Worm (Caenorhabditis elegans): ENCODE measurements around the gene dmsr-8.

Gene dmsr-8

DNA sequence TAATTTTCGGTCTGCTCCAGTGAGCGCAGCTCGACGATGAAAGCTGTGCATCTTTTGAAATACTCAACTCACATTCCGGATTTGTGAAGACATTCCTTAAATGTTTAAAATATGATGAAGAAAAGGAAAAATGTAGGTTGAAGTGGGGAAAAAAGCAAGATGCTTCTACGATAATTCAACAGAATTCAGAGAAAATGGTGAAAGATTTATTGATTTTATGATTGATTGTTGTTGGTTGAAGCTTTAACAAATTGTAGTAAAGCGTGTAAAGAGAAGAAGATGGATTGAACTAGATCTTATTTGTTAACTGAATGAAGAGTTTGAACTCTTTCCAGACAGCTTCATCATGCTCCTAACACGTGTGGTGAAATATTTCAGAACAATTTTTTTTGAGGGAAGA is 24.2 kb downstream of the dmsr-8 start, which contains the start of gene ncx-5:
ncx-5 (minus strand) TSS at position 101 of the 400 bp plus-strand sequence.
- TF ChIP-seq F13H6.1 (tag; optimal IDR thresholded peaks at IDR 0.05) (no peak), ZK546.5 (tag; optimal IDR thresholded peaks at IDR 0.05) (no peak), sem-4 (tag; optimal IDR thresholded peaks at IDR 0.05) (no peak), ceh-82 (tag; optimal IDR thresholded peaks at IDR 0.05) (no peak), elt-1 (tag; optimal IDR thresholded peaks at IDR 0.05) (no peak), elt-3 (tag; optimal IDR thresholded peaks at IDR 0.05) (no peak), nhr-129 (tag; optimal IDR thresholded peaks at IDR 0.05) (no peak), mab-5 (tag; optimal IDR thresholded peaks at IDR 0.05) (no peak), zag-1 (tag; optimal IDR thresholded peaks at IDR 0.05) (no peak), nhr-10 (tag; optimal IDR thresholded peaks at IDR 0.05) (no peak), unc-62 (GFP tag; optimal IDR thresholded peaks at IDR 0.05) (no peak), ama-1 (optimal IDR thresholded peaks at IDR 0.05) (no peak), lsy-2 (tag; optimal IDR thresholded peaks at IDR 0.05) (no peak), nhr-23 (tag; optimal IDR thresholded peaks at IDR 0.05) (no peak), ceh-16 (tag; optimal IDR thresholded peaks at IDR 0.05) (no peak)

DNA sequence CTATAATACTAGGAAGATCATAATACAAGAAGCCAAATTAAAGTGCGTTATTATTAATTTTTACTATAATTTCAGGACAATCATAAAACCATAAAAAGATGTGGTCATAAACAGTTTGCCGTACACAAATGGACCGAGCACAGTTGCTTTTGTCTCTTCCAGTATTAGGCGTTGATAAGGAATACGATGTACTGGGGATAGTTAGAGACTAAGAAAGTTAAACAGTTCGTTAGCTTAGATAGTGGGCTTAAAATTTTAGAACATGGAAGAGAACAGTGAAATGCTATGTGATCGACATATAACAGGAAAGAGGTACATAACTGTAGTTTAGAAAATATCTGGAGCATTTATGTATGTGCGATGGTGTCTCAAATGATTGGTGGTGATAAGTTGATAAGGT is 28.8 kb downstream of the dmsr-8 start:
- TF ChIP-seq F13H6.1 (tag; optimal IDR thresholded peaks at IDR 0.05) = peak; percentile 7
- peak; percentile 5 for TF ChIP-seq crh-2 (tag; optimal IDR thresholded peaks at IDR 0.05)
- no peak for TF ChIP-seq ztf-4 (tag; optimal IDR thresholded peaks at IDR 0.05)
- TF ChIP-seq elt-3 (tag; optimal IDR thresholded peaks at IDR 0.05) = no peak
- TF ChIP-seq fos-1 (tag; optimal IDR thresholded peaks at IDR 0.05) = peak; percentile 57
- no peak for TF ChIP-seq nhr-11 (tag; optimal IDR thresholded peaks at IDR 0.05)
- no peak for TF ChIP-seq mab-5 (tag; optimal IDR thresholded peaks at IDR 0.05)

DNA sequence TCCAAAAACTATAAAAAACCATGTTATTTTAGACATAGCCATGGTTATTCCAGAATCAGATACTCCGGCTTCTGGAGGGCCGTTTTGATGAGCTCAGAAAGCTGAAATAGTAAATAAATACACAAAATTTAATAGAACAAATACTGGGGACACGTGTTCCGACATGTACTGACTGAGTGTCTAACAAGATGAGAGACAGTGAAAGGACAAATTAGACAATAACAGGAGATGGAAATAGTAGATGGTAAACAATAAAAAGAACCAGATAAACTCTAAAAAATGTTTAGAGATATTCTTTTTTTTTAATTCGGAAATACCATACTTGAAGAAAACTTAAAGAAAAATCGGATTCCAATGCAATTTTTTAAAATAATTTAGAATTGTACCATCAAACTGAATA is 29.5 kb downstream of the dmsr-8 start, which contains the start of gene Y32F6B.1:
Y32F6B.1 (minus strand) TSS at position 101 of the 400 bp plus-strand sequence.
- TF ChIP-seq lin-39 (tag; optimal IDR thresholded peaks at IDR 0.05) (no peak), egl-27 (tag; optimal IDR thresholded peaks at IDR 0.05) (no peak), ceh-82 (tag; optimal IDR thresholded peaks at IDR 0.05) (no peak), sma-3 (GFP tag; optimal IDR thresholded peaks at IDR 0.05) (no peak), snpc-4 (tag; optimal IDR thresholded peaks at IDR 0.05) (no peak), ztf-1 (GFP tag; conservative IDR thresholded peaks at IDR 0.05) (no peak), zag-1 (tag; optimal IDR thresholded peaks at IDR 0.05) (no peak), nhr-129 (tag; optimal IDR thresholded peaks at IDR 0.05) (no peak), C34F6.9 (tag; optimal IDR thresholded peaks at IDR 0.05) (no peak)

DNA sequence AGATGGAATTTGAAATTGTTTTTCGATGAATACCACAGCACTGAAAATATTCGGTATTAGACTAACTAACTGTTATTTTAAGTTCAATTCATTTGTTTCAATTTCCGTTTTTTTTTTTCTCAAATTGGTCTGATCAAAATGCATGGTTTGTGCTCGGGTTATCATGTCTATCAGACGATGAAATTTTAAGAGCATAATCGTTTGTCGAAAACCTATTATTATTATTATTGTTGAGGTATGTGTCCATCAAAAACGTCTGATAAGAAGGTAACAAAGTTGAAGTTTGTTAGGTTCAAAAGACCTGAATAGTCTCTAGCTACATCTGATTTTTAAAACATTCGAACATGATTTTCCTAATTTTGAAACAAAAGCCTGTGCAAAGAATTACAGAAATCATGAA is 30.2 kb downstream of the dmsr-8 start:
- TF ChIP-seq mbf-1 (tag; optimal IDR thresholded peaks at IDR 0.05) (no peak), nhr-77 (tag; optimal IDR thresholded peaks at IDR 0.05) (no peak), ama-1 (optimal IDR thresholded peaks at IDR 0.05) (no peak), alr-1 (tag; optimal IDR thresholded peaks at IDR 0.05) (no peak), egl-27 (tag; optimal IDR thresholded peaks at IDR 0.05) (no peak), sma-3 (GFP tag; optimal IDR thresholded peaks at IDR 0.05) (no peak), sma-9 (GFP tag; optimal IDR thresholded peaks at IDR 0.05) (peak; percentile 34), sma-9 (tag; optimal IDR thresholded peaks at IDR 0.05) (no peak), unc-39 (tag; optimal IDR thresholded peaks at IDR 0.05) (no peak), fos-1 (tag; optimal IDR thresholded peaks at IDR 0.05) (peak; percentile 59)

DNA sequence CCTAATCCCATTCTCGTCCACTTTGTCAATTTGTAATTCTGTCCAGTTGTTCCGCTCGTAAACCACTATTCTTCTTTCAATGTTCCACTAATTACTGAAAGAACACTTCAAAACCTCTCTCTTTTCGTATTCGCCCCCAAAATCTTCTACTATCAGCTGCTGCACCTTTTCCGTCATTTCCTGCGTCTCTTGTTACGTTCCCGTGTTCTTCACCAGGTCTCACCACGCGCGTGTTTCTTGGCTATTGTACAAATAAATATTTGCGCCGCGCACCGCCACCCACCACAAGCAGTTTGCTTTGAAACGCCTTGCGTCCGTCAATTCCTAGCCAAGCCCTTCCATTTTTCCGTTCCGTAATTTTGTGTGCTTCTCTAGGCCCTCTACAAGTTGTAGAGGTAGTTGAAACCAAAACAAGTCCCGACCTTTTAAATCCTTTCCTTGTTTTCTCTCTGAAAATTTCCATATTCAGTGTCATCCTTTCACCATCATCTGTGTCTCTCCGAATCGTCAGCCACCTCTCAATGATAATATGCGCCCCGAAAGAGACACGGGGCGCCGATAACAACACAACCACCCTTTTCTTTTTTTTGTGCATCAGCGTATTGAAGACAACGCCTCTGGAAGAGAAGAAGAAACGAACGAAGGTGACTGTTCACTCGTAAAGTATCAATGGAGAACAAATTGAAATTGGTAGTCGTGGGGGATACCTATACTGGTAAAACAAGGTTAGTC is 35.9 kb downstream of the dmsr-8 start, which contains the start of the genes crp-1 and Y32F6B.9:
crp-1 (plus strand) TSS at position 468 of the 732 bp plus-strand sequence.
Y32F6B.9 (plus strand) TSS at position 603 of the 732 bp plus-strand sequence.
- TF ChIP-seq sma-9 (GFP tag; optimal IDR thresholded peaks at IDR 0.05) (no peak), sma-9 (tag; optimal IDR thresholded peaks at IDR 0.05) (no peak), Y55F3AM.14 (GFP tag; optimal IDR thresholded peaks at IDR 0.05) (peak; percentile 32), fos-1 (tag; optimal IDR thresholded peaks at IDR 0.05) (peak; percentile 58)

DNA sequence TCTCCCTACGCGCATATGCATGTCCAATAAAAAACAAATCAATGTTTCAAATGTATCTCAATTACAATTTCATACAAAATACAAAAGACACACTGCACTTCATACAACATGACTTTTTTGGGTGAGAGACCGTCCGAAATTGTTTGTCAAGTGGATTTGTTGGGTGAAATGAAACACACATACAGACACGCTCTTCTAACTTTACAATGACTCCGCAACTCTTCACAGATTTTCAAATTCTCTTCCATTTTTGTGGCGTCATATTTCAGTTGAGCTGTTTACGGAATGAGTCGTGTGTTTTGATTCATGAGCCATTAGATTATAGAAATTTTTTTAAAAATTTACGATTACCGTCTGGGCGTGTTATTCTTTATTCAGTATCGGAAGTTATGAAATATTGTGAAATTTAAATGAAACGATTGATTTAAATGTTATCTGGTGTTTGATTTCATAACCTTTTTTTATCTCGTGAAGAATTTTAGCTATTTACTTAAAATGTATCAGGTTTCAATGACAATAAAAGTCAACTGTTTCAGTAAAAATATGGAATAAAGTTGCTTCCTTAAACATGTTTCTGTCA is 37.2 kb downstream of the dmsr-8 start:
- TF ChIP-seq Y55F3AM.14 (GFP tag; optimal IDR thresholded peaks at IDR 0.05) (peak; percentile 50), lsy-2 (tag; optimal IDR thresholded peaks at IDR 0.05) (peak in 1 of 2 experiments; percentile 4), nhr-237 (tag; optimal IDR thresholded peaks at IDR 0.05) (no peak), egl-27 (tag; optimal IDR thresholded peaks at IDR 0.05) (no peak), lin-39 (tag; optimal IDR thresholded peaks at IDR 0.05) (no peak), gmeb-1 (tag; optimal IDR thresholded peaks at IDR 0.05) (no peak), lin-11 (tag; optimal IDR thresholded peaks at IDR 0.05) (no peak), nhr-129 (tag; optimal IDR thresholded peaks at IDR 0.05) (peak; percentile 65), C34F6.9 (tag; optimal IDR thresholded peaks at IDR 0.05) (peak; percentile 23), ama-1 (optimal IDR thresholded peaks at IDR 0.05) (peak; percentile 87), nhr-25 (tag; optimal IDR thresholded peaks at IDR 0.05) (peak; percentile 12)
